Worm (Caenorhabditis elegans) whole organism, midembryonic: Measurements from ENCODE around the gene djr-1.2.

Source experiments
- T22C8.4 ChIP-seq: fragments of 200-800 bp; sonication (Bioruptor generic); IDR thresholded peaks from 2 replicates; pipeline ENCODE4 v1.3.6; 2022; ENCODE audit warnings: missing genetic modification characterization, missing compliant biosample characterization
- cog-1 ChIP-seq: sonication (generic microtip); optimal IDR thresholded peaks from 2 replicates; lab custom pipeline; 2016; ENCODE audit warnings: missing genetic modification characterization, missing compliant biosample characterization
- flt-1 ChIP-seq: fragments of 200-800 bp; sonication (Bioruptor generic); IDR thresholded peaks from 2 replicates; pipeline ENCODE4 v1.3.6; 2022; ENCODE audit warnings: missing genetic modification characterization, missing compliant biosample characterization
- klf-2 ChIP-seq: fragments of 200-800 bp; sonication (Bioruptor generic); conservative IDR thresholded peaks from 2 replicates; pipeline ENCODE4 v1.3.6; 2022; ENCODE audit warnings: missing genetic modification reagents, missing genetic modification characterization, missing compliant biosample characterization
- med-1 ChIP-seq: sonication (generic microtip); optimal IDR thresholded peaks from 2 replicates; lab custom pipeline; 2017; ENCODE audit warnings: missing genetic modification characterization, mild to moderate bottlenecking, missing compliant biosample characterization, antibody characterized with exemption, missing genetic modification reagents; ENCODE audit not compliant: insufficient read depth
- ref-1 ChIP-seq: fragments of 200-800 bp; sonication (Bioruptor generic); conservative IDR thresholded peaks from 2 replicates; pipeline ENCODE4 v1.3.6; 2022; ENCODE audit warnings: missing genetic modification reagents, missing genetic modification characterization, missing compliant biosample characterization
- tab-1 ChIP-seq: fragments of 200-800 bp; sonication (Bioruptor generic); IDR thresholded peaks from 2 replicates; pipeline ENCODE4 v1.3.6; 2022; ENCODE audit warnings: missing genetic modification characterization, missing compliant biosample characterization
- ztf-23 ChIP-seq: fragments of 200-800 bp; sonication (Bioruptor generic); IDR thresholded peaks from 2 replicates; pipeline ENCODE4 v1.3.6; 2022; ENCODE audit warnings: missing genetic modification reagents, missing genetic modification characterization, missing compliant biosample characterization
- ztf-29 ChIP-seq: fragments of 200-800 bp; sonication (Bioruptor generic); IDR thresholded peaks from 2 replicates; pipeline ENCODE4 v1.3.6; 2022; ENCODE audit warnings: missing genetic modification reagents, missing genetic modification characterization, missing compliant biosample characterization

djr-1.2 gene

DNA sequence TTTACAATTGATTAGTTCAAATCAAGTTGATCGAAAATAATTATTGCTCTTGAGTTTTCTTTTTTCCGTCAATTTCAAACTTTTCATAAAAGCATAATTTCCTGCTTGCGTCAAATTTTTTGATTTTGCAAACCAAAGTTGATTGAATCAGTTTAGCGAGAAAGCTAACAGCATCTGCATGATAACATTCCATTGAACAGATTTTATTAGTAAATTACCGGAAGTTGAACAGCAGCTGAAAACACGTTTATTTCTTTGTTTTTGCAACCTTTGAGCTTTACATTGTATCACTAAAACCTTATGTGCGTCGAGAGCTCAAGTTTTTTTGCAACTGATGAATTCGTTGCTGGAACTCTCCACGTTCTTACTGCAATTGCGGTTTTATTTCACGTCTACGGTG lies 7.4 kb downstream of the djr-1.2 start, which contains the start of gene srh-169:
Gene srh-169, plus strand, starts transcription at position 301 of the 400 bp plus-strand sequence.
- TF ChIP-seq ref-1 (GFP tag; lab: Robert Waterston, UW) (no peak), T22C8.4 (GFP tag; lab: Robert Waterston, UW) (no peak), klf-2 (GFP tag; lab: Robert Waterston, UW) (no peak), med-1 (GFP tag; lab: Kevin White, UChicago) (no peak), ztf-29 (GFP tag; lab: Robert Waterston, UW) (no peak)

DNA sequence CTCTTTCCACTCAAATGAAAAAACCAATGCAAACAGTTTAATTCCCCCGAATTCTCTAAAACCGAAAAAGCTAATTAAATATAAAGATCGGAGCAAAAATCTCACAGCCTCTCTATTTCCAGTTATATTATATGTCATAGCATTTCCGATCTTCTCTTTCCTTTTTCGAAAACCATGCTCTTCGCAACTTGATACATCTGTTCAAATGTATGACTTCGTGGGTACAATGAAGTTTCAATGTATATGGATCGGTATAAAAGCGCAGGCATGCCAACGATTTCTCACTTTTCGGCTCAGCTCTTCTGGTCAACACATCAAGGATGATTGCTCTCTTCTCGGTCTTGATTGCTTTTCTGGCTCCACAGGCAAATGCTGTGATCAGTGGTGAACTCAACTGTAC lies 8.8 kb downstream of the djr-1.2 start, which contains the start of gene phat-7:
Gene phat-7, plus strand, starts transcription at position 301 of the 400 bp plus-strand sequence.
- TF ChIP-seq cog-1 (tag; lab: Kevin White, UChicago) (no peak), med-1 (GFP tag; lab: Kevin White, UChicago) (no peak), ref-1 (GFP tag; lab: Robert Waterston, UW) (no peak), ztf-23 (GFP tag; lab: Robert Waterston, UW) (no peak), flt-1 (no peak), T22C8.4 (GFP tag; lab: Robert Waterston, UW) (no peak)

DNA sequence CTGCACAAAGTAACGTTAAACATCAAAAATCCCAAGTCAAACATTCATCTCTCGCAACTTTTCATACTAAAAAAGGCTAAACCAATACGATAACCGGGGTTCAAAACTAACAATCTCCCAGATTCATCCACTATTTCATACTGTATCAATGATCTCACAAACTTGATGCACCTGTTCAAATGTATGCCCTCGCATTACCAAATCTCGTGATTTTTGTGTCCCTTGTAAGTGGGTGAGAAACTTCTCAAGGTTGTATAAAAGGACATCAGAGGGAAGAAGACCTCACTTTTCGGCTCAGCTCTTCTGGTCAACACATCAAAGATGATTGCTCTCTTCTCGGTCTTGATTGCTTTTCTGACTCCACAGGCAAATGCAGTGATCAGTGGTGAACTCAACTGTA lies 11.3 kb downstream of the djr-1.2 start, which contains the start of gene phat-3:
Gene phat-3, plus strand, starts transcription at position 301 of the 400 bp plus-strand sequence.
- no peak for TF ChIP-seq flt-1
- TF ChIP-seq tab-1 (GFP tag; lab: Robert Waterston, UW), result no peak
- no peak for TF ChIP-seq ref-1 (GFP tag; lab: Robert Waterston, UW)
- TF ChIP-seq ztf-23 (GFP tag; lab: Robert Waterston, UW), result no peak

DNA sequence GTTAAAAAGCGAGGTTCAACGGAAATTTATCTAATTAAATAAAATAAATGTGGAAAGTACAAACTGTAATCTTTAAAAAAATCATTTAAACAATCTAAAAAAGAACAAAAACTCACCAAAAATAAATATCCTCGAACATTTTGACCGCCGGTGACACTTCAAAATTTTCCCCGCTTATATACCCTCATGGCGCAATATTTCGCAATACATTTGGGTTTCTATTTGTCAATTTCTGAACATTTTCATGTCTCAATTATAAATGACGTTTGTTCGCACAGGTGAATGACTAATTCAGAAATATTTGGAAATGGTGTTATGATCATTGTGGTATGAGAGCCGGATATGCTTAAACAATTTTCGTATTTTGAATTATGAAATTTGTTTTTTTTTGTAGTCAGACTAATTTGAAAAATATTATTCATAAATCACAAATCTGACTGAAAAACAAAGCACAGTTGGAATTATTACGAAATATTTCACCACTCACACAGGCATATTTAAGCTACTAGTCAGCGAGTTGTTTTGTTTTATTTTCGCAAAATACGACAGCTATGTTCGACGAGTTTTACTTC lies 13.0 kb downstream of the djr-1.2 start, which contains the start of the genes C49G7.10 and irg-2:
Gene C49G7.10, minus strand, starts transcription at position 169 of the 572 bp plus-strand sequence.
Gene irg-2, plus strand, starts transcription at position 329 of the 572 bp plus-strand sequence.
- no peak for TF ChIP-seq ztf-29 (GFP tag; lab: Robert Waterston, UW)
- no peak for TF ChIP-seq flt-1
- TF ChIP-seq tab-1 (GFP tag; lab: Robert Waterston, UW), result no peak
- no peak for TF ChIP-seq cog-1 (tag; lab: Kevin White, UChicago)
- no peak for TF ChIP-seq T22C8.4 (GFP tag; lab: Robert Waterston, UW)
- no peak for TF ChIP-seq klf-2 (GFP tag; lab: Robert Waterston, UW)
- TF ChIP-seq ref-1 (GFP tag; lab: Robert Waterston, UW), result no peak
- TF ChIP-seq ztf-23 (GFP tag; lab: Robert Waterston, UW), result no peak
- TF ChIP-seq med-1 (GFP tag; lab: Kevin White, UChicago), result no peak

DNA sequence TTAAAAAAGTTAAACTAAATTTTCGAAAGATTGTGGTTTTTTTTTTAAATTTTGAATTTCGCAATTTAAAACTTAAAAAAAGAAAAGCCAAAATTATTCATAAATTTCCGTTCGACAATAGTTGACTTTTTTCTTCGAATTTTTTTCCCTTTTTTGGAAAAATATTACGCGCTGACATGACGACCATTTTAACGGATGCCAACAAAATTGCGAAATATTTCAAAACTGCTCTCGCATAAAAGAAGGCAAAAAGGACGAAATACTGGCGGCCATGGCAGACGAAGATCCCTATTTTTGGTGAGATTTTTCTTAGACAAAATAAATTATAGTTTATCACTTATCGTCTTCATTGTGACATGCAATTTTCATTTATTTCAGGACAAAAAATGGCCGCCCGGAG lies 16.4 kb downstream of the djr-1.2 start:
- TF ChIP-seq ztf-29 (GFP tag; lab: Robert Waterston, UW) (no peak), med-1 (GFP tag; lab: Kevin White, UChicago) (no peak), cog-1 (tag; lab: Kevin White, UChicago) (no peak), ztf-23 (GFP tag; lab: Robert Waterston, UW) (no peak), ref-1 (GFP tag; lab: Robert Waterston, UW) (no peak)

DNA sequence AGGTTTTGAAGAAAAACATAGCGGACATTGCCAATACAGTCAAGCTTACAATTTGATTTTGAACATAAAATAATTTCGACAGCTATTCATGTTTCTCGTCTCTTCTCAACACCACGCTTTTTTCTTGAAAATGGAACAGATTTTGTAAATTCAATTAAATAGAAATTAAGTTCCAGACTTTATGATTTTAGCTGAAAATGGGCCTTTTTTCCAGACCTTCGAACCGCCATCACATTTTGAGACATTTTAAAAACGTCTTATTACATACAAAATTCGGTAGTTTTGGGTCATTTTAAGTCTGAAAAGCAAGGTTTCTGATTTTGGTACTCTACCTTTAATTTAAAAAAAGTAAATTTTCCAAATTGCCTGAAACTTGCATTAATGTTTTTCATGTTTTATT lies 16.8 kb downstream of the djr-1.2 start, which contains the start of gene C49G7.12:
Gene C49G7.12, plus strand, starts transcription at position 301 of the 400 bp plus-strand sequence.
- TF ChIP-seq tab-1 (GFP tag; lab: Robert Waterston, UW) (no peak), klf-2 (GFP tag; lab: Robert Waterston, UW) (no peak), ref-1 (GFP tag; lab: Robert Waterston, UW) (no peak), ztf-29 (GFP tag; lab: Robert Waterston, UW) (no peak), cog-1 (tag; lab: Kevin White, UChicago) (no peak), T22C8.4 (GFP tag; lab: Robert Waterston, UW) (no peak), ztf-23 (GFP tag; lab: Robert Waterston, UW) (no peak), med-1 (GFP tag; lab: Kevin White, UChicago) (no peak), flt-1 (no peak)

DNA sequence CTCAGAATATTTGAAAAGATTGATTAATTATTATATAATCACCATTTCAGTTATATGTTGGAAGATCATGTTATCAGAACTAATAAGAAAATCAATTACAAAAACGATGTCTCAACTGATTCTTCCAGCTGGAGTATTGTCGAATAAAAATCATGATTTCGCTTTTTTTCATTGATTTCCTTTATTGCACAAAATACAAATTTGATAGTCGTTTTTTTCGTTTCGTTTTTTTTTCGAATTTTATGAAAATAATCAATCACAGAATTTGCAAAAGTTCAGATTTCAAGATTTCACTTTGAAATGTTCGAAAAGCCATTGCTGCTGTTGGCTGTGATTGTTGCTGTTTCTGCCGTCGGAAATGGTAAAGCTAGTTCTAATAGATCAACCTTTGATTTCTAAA lies 19.1 kb downstream of the djr-1.2 start, which contains the start of gene C49G7.13:
Gene C49G7.13, plus strand, starts transcription at position 301 of the 400 bp plus-strand sequence.
- no peak for TF ChIP-seq ref-1 (GFP tag; lab: Robert Waterston, UW)
- TF ChIP-seq ztf-23 (GFP tag; lab: Robert Waterston, UW), result no peak
- no peak for TF ChIP-seq tab-1 (GFP tag; lab: Robert Waterston, UW)
- no peak for TF ChIP-seq klf-2 (GFP tag; lab: Robert Waterston, UW)
- TF ChIP-seq ztf-29 (GFP tag; lab: Robert Waterston, UW), result no peak
- TF ChIP-seq med-1 (GFP tag; lab: Kevin White, UChicago), result no peak
- no peak for TF ChIP-seq T22C8.4 (GFP tag; lab: Robert Waterston, UW)
- TF ChIP-seq cog-1 (tag; lab: Kevin White, UChicago), result no peak
- no peak for TF ChIP-seq flt-1

DNA sequence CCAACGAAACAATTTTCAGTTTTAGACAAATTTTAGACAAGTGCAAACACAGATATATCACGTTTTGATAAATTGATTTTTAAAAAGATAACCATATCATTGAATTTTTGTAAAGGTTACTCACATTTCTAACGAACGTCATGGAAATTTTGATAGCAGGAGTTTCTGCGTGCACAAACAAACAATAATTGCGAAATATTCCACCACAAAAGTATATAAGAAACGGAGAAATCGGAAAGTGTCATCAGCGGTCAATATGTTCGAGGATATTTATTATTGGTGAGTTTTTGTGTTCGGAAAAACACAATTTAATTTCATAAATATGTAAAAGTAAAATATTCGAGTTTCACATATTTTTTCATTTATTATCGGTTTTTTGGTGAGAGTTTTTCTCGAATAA lies 20.6 kb downstream of the djr-1.2 start, which contains the start of gene C49G7.7:
Gene C49G7.7, plus strand, starts transcription at position 174 of the 400 bp plus-strand sequence.
- TF ChIP-seq ztf-29 (GFP tag; lab: Robert Waterston, UW) (no peak), T22C8.4 (GFP tag; lab: Robert Waterston, UW) (no peak), tab-1 (GFP tag; lab: Robert Waterston, UW) (no peak)

DNA sequence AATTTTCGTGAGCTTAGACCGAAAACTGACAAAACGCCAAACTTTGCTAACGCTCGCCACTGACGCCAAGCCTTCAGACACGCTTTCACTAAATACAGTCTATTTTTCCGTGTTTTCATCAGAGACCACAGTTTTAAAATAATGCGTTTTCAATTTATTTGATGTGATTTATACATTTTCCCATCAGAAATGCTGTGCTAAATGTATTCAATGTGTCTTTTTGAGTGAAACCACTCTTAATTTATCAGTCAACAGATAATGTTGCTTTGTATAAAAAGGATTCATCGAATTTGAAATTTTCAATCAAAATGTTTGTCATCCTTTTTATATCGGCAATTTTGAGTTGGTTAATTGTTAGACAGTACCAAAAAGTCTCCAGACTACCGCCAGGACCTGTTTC lies 23.6 kb downstream of the djr-1.2 start, which contains the start of gene cyp-35A4:
Gene cyp-35A4, plus strand, starts transcription at position 301 of the 400 bp plus-strand sequence.
- no peak for TF ChIP-seq cog-1 (tag; lab: Kevin White, UChicago)
- no peak for TF ChIP-seq ref-1 (GFP tag; lab: Robert Waterston, UW)
- TF ChIP-seq klf-2 (GFP tag; lab: Robert Waterston, UW), result no peak
- no peak for TF ChIP-seq ztf-23 (GFP tag; lab: Robert Waterston, UW)
- TF ChIP-seq med-1 (GFP tag; lab: Kevin White, UChicago), result no peak
- no peak for TF ChIP-seq T22C8.4 (GFP tag; lab: Robert Waterston, UW)
- TF ChIP-seq ztf-29 (GFP tag; lab: Robert Waterston, UW), result no peak
- TF ChIP-seq tab-1 (GFP tag; lab: Robert Waterston, UW), result no peak
- TF ChIP-seq flt-1, result no peak
